Worm (Caenorhabditis elegans) whole organism, L1 larva: ENCODE data around the gene R11G1.1.
A peak's percentile ranks its signal among the peaks of the same experiment; 100 is the strongest.

Experiments
- C04F5.9 ChIP-seq: sonication (generic microtip); optimal IDR thresholded peaks from 2 replicates; lab custom pipeline; 2016; ENCODE audit warnings: missing genetic modification characterization, missing compliant biosample characterization
- C16A3.4 ChIP-seq: fragments of 150-350 bp; optimal IDR thresholded peaks from 2 replicates; lab custom pipeline; 2014; ENCODE audit warnings: missing biosample characterization, missing genetic modification characterization
- C34B4.2 ChIP-seq: sonication (generic microtip); optimal IDR thresholded peaks from 2 replicates; lab custom pipeline; 2017; ENCODE audit warnings: mild to moderate bottlenecking, missing genetic modification characterization, missing compliant biosample characterization
- F16B12.6 ChIP-seq: fragments of 150-350 bp; optimal IDR thresholded peaks from 2 replicates; lab custom pipeline; 2014; ENCODE audit warnings: missing biosample characterization, missing genetic modification characterization
- ama-1 ChIP-seq: fragments of 150-350 bp; optimal IDR thresholded peaks from 2 replicates; lab custom pipeline; 2014
- ceh-82 ChIP-seq, 3 experiments: fragments of 150-350 bp in 1 of 3; sonication (generic microtip) in 2 of 3; optimal IDR thresholded peaks; 2 replicates each; lab custom pipeline; 2014 to 2017; ENCODE audit warnings: missing biosample characterization in 3 of 3, missing genetic modification characterization in 3 of 3
- ceh-88 ChIP-seq: fragments of 200-800 bp; sonication (Bioruptor generic); IDR thresholded peaks from 2 replicates; pipeline ENCODE4 v1.3.6; 2022; ENCODE audit warnings: missing genetic modification characterization, missing compliant biosample characterization
- ces-1 ChIP-seq: fragments of 150-350 bp; optimal IDR thresholded peaks from 2 replicates; lab custom pipeline; 2014; ENCODE audit warnings: missing biosample characterization, missing genetic modification reagents, missing genetic modification characterization
- dpl-1 ChIP-seq, 3 experiments: fragments of 150-350 bp in 2 of 3; sonication (generic microtip) in 1 of 3; optimal IDR thresholded peaks; 2 replicates each; lab custom pipeline; 2014 to 2017; ENCODE audit warnings: missing biosample characterization in 3 of 3, missing genetic modification characterization in 3 of 3, missing genetic modification reagents in 3 of 3
- dsc-1 ChIP-seq: sonication (generic microtip); optimal IDR thresholded peaks from 2 replicates; lab custom pipeline; 2016; ENCODE audit warnings: mild to moderate bottlenecking, missing genetic modification characterization, missing compliant biosample characterization
- efl-1 ChIP-seq, 4 experiments: fragments of 150-350 bp; optimal IDR thresholded peaks in 3 of 4; peaks in 1 of 4; 1 replicate in 1 of 4; 2 replicates in 3 of 4; lab custom pipeline; 2014; ENCODE audit warnings: missing biosample characterization in 2 of 4, missing genetic modification characterization in 2 of 4, missing genetic modification reagents in 2 of 4
- efl-3 ChIP-seq: fragments of 200-800 bp; sonication (Bioruptor generic); optimal IDR thresholded peaks from 2 replicates; lab custom pipeline; 2018; ENCODE audit warnings: mild to moderate bottlenecking, missing genetic modification characterization, missing compliant biosample characterization
- egl-13 ChIP-seq: sonication (generic microtip); optimal IDR thresholded peaks from 2 replicates; lab custom pipeline; 2016; ENCODE audit warnings: missing genotype, missing genetic modification reagents, missing genetic modification characterization, missing compliant biosample characterization
- elt-2 ChIP-seq: sonication (generic microtip); optimal IDR thresholded peaks from 2 replicates; lab custom pipeline; 2016; ENCODE audit warnings: missing genetic modification characterization, mild to moderate bottlenecking, inconsistent platforms, missing compliant biosample characterization, missing genetic modification reagents
- fkh-8 ChIP-seq: sonication (generic microtip); optimal IDR thresholded peaks from 2 replicates; lab custom pipeline; 2016; ENCODE audit warnings: mild to moderate bottlenecking, missing genetic modification characterization, missing compliant biosample characterization
- hlh-17 ChIP-seq: fragments of 200-800 bp; sonication (Bioruptor generic); optimal IDR thresholded peaks from 2 replicates; lab custom pipeline; 2018; ENCODE audit warnings: missing genetic modification characterization, mild to moderate bottlenecking, missing compliant biosample characterization, moderate library complexity, borderline replicate concordance
- hlh-4 ChIP-seq: sonication (generic microtip); optimal IDR thresholded peaks from 2 replicates; lab custom pipeline; 2016; ENCODE audit warnings: mild to moderate bottlenecking, missing genetic modification characterization, missing compliant biosample characterization
- hpl-2 ChIP-seq: fragments of 150-350 bp; optimal IDR thresholded peaks from 2 replicates; lab custom pipeline; 2014; ENCODE audit warnings: missing biosample characterization, missing genetic modification reagents, missing genetic modification characterization
- lin-13 ChIP-seq: fragments of 150-350 bp; optimal IDR thresholded peaks from 2 replicates; lab custom pipeline; 2014; ENCODE audit warnings: missing biosample characterization, missing genetic modification reagents, missing genetic modification characterization
- lin-35 ChIP-seq, 2 experiments: fragments of 150-350 bp; optimal IDR thresholded peaks; 2 replicates each; lab custom pipeline; 2014; ENCODE audit warnings: missing biosample characterization in 2 of 2, missing genetic modification characterization in 2 of 2, missing genetic modification reagents in 2 of 2
- mep-1 ChIP-seq: fragments of 150-350 bp; optimal IDR thresholded peaks from 2 replicates; lab custom pipeline; 2014; ENCODE audit warnings: missing biosample characterization, missing genetic modification characterization
- nhr-11 ChIP-seq: fragments of 150-350 bp; optimal IDR thresholded peaks from 2 replicates; lab custom pipeline; 2014; ENCODE audit warnings: missing biosample characterization, missing genetic modification characterization
- nhr-12 ChIP-seq: sonication (generic microtip); optimal IDR thresholded peaks from 2 replicates; lab custom pipeline; 2017; ENCODE audit warnings: missing biosample characterization, missing genetic modification characterization
- nhr-19 ChIP-seq: fragments of 200-800 bp; sonication (Bioruptor generic); conservative IDR thresholded peaks from 2 replicates; pipeline ENCODE4 v1.3.6; 2022; ENCODE audit warnings: missing genetic modification characterization, missing compliant biosample characterization
- nhr-20 ChIP-seq: sonication (generic microtip); optimal IDR thresholded peaks from 2 replicates; lab custom pipeline; 2016; ENCODE audit warnings: mild to moderate bottlenecking, missing genetic modification characterization, missing compliant biosample characterization
- nhr-77 ChIP-seq: fragments of 150-350 bp; optimal IDR thresholded peaks from 2 replicates; lab custom pipeline; 2014; ENCODE audit warnings: missing biosample characterization, missing genetic modification characterization
- nhr-84 ChIP-seq: sonication (generic microtip); optimal IDR thresholded peaks from 2 replicates; lab custom pipeline; 2017; ENCODE audit warnings: missing biosample characterization, missing genetic modification characterization
- nhr-85 ChIP-seq: sonication (generic microtip); peaks from one replicate; lab custom pipeline; 2016; ENCODE audit warnings: missing genetic modification characterization, inconsistent platforms, missing compliant biosample characterization
- nhr-90 ChIP-seq: sonication (generic microtip); optimal IDR thresholded peaks from 2 replicates; lab custom pipeline; 2016; ENCODE audit warnings: mild to moderate bottlenecking, missing genetic modification characterization, missing compliant biosample characterization; ENCODE audit not compliant: poor library complexity
- pag-3 ChIP-seq: sonication (generic microtip); optimal IDR thresholded peaks from 2 replicates; lab custom pipeline; 2017; ENCODE audit warnings: missing genetic modification characterization, mild to moderate bottlenecking, missing compliant biosample characterization, antibody characterized with exemption, borderline replicate concordance; ENCODE audit not compliant: insufficient read depth
- pax-3 ChIP-seq: fragments of 200-800 bp; sonication (Bioruptor generic); optimal IDR thresholded peaks from 2 replicates; lab custom pipeline; 2018; ENCODE audit warnings: mild to moderate bottlenecking, missing genetic modification characterization, moderate library complexity, missing compliant biosample characterization
- pqm-1 ChIP-seq: sonication (generic microtip); optimal IDR thresholded peaks from 3 replicates; lab custom pipeline; 2017; ENCODE audit warnings: missing biosample characterization, missing genetic modification characterization
- snu-23 ChIP-seq: sonication (generic microtip); optimal IDR thresholded peaks from 2 replicates; lab custom pipeline; 2016; ENCODE audit warnings: missing genetic modification characterization, missing compliant biosample characterization
- sup-37 ChIP-seq: fragments of 200-800 bp; sonication (Bioruptor generic); optimal IDR thresholded peaks from 2 replicates; lab custom pipeline; 2018; ENCODE audit warnings: mild to moderate bottlenecking, missing genetic modification characterization, missing compliant biosample characterization
- swsn-7 ChIP-seq: sonication (generic microtip); optimal IDR thresholded peaks from 2 replicates; lab custom pipeline; 2016; ENCODE audit warnings: missing genetic modification characterization, missing compliant biosample characterization
- tlp-1 ChIP-seq: fragments of 150-350 bp; optimal IDR thresholded peaks from 2 replicates; lab custom pipeline; 2014; ENCODE audit warnings: missing biosample characterization, missing genetic modification characterization
- unc-62 ChIP-seq: fragments of 150-350 bp; optimal IDR thresholded peaks from 2 replicates; lab custom pipeline; 2014; ENCODE audit warnings: missing biosample characterization, missing genetic modification reagents, missing genetic modification characterization
- unc-86 ChIP-seq: sonication (generic microtip); optimal IDR thresholded peaks from 2 replicates; lab custom pipeline; 2016; ENCODE audit warnings: missing genetic modification characterization, missing compliant biosample characterization
- unc-98 ChIP-seq: fragments of 200-800 bp; sonication (Bioruptor generic); IDR thresholded peaks from 2 replicates; pipeline ENCODE4 v1.3.6; 2022; ENCODE audit warnings: missing genetic modification characterization, missing compliant biosample characterization
- zag-1 ChIP-seq: fragments of 150-350 bp; optimal IDR thresholded peaks from 2 replicates; lab custom pipeline; 2014; ENCODE audit warnings: missing biosample characterization, missing genetic modification characterization

Gene R11G1.1

DNA sequence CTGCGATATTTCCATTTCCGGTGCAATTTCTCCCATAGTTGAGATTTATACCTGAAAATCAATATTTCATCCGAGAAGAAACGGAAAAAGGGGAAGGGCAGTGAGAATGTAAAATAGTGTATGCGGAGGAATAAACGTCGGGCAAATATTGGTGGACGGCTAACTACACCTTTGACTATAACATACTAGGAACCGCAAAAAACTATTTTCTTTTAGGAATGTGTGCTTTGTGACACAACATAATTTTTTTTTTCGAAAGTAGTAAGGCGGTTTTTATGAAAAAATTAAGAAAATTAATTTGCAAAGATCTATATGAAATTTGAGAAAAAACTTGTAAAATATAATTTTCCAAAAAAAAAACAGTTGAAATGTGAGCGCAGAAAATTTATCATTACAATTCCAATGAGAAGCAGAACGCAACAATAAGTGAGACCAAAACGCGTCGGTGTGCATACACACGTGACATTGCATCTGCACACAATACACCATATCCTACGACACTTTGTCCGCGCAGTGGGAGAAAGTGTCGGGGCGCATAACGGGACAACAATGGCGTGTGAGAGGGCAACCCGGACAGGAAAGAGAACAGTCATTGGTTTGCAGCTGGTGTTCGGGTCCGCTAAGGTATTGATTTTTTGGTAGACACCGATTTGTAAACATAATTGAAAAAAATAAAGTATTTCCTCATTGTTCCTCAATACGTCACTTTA lies 9.0 kb upstream of the R11G1.1 start, which contains the start of the genes sax-1 and R11G1.2 (continued):
- TF ChIP-seq ceh-88 (GFP tag; lab: Robert Waterston, UW) (peak; percentile 15; the same call in 1 of the 2 replicates), ceh-82 (tag; optimal IDR thresholded peaks at IDR 0.05; lab: Kevin White, UChicago) (peak in 2 of 3 experiments; percentile 1 to 53), nhr-19 (GFP tag; lab: Robert Waterston, UW) (peak; percentile 42; the same call in 1 of the 2 replicates), tlp-1 (no peak), nhr-20 (tag; lab: Kevin White, UChicago) (peak; percentile 62), efl-3 (GFP tag; lab: Kevin White, UChicago) (no peak), nhr-90 (tag; lab: Kevin White, UChicago) (peak; percentile 43), sup-37 (GFP tag; lab: Kevin White, UChicago) (no peak), unc-86 (peak; percentile 30), elt-2 (tag; lab: Kevin White, UChicago) (peak; percentile 6), lin-13 (GFP tag; lab: Kevin White, UChicago) (peak; percentile 24), pqm-1 (tag; lab: Kevin White, UChicago) (no peak), F16B12.6 (peak; percentile 89), dsc-1 (tag; lab: Kevin White, UChicago) (peak; percentile 27), mep-1 (tag; lab: Kevin White, UChicago) (peak; percentile 80), zag-1 (tag; lab: Kevin White, UChicago) (no peak), fkh-8 (peak; percentile 27), C04F5.9 (tag; lab: Kevin White, UChicago) (no peak), pax-3 (tag; lab: Kevin White, UChicago) (no peak), swsn-7 (tag; lab: Kevin White, UChicago) (peak; percentile 60), dpl-1 (GFP tag; optimal IDR thresholded peaks at IDR 0.05; lab: Kevin White, UChicago) (peak in 2 of 3 experiments; percentile 35 to 43), lin-35 (GFP tag; optimal IDR thresholded peaks at IDR 0.05; lab: Kevin White, UChicago) (peak; percentile 36 to 67), hpl-2 (GFP tag; lab: Kevin White, UChicago) (no peak)

DNA sequence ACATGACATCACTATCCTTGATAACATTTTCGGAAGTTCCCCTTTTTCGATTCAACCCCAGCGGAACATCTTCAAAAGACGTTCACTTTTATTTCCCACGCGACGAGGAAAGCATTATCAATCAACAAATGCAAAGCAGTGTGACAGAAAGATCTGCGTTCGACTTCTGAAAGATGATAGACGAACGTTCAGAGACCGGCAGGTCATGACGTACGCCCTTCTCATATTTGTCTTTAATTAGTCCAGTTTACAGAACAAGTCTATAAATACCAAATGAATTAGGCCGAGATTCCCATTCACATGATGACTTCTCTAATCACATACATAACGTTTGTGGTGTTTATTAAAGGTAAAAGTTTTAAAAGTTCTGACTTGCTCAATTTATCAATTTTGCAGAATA lies 4.7 kb upstream of the R11G1.1 start, which contains the start of gene R11G1.11:
TSS of gene R11G1.11 (plus strand) at position 301 of the 400 bp plus-strand sequence.
- TF ChIP-seq nhr-20 (tag; lab: Kevin White, UChicago) (no peak), C04F5.9 (tag; lab: Kevin White, UChicago) (no peak), nhr-12 (tag; lab: Kevin White, UChicago) (no peak), lin-35 (GFP tag; optimal IDR thresholded peaks at IDR 0.05; lab: Kevin White, UChicago) (no peak), nhr-85 (tag; lab: Kevin White, UChicago) (no peak), ama-1 (no peak), ces-1 (GFP tag; lab: Kevin White, UChicago) (no peak), C16A3.4 (tag; lab: Kevin White, UChicago) (no peak), sup-37 (GFP tag; lab: Kevin White, UChicago) (no peak), unc-62 (GFP tag; lab: Kevin White, UChicago) (no peak), snu-23 (GFP tag; lab: Kevin White, UChicago) (no peak), lin-13 (GFP tag; lab: Kevin White, UChicago) (no peak), hlh-17 (no peak), fkh-8 (no peak), mep-1 (tag; lab: Kevin White, UChicago) (no peak), efl-1 (optimal IDR thresholded peaks at IDR 0.05; lab: Kevin White, UChicago) (no peak), efl-1 (GFP tag; optimal IDR thresholded peaks at IDR 0.05 in 1 of 2; lab: Kevin White, UChicago) (no peak), pag-3 (tag; lab: Kevin White, UChicago) (no peak), egl-13 (no peak), unc-98 (no peak)
- TF ChIP-seq, all 84 proteins: peak for 0

DNA sequence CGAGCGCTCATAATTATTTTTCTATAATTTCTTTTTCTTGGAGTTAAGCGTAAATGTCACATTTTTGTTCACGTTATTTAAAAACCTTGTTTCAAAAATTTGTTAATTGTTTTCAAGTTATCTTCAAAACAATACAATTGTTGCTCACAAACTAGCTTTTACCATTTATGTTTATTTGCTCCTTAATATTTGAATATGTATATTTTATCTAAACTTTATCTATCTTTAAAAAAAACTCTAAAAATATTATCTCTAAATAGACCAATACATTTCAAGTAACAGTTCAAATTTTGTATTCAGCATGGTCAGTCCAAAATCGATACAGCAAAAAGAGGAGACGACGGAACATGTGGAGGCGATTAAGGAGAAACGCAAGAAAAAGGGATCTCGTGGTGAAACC lies 3.3 kb upstream of the R11G1.1 start, which contains the start of gene R11G1.7:
TSS of gene R11G1.7 (plus strand) at position 301 of the 400 bp plus-strand sequence.
- TF ChIP-seq nhr-77 (tag; lab: Kevin White, UChicago) (no peak), hlh-4 (tag; lab: Kevin White, UChicago) (no peak), nhr-11 (tag; lab: Kevin White, UChicago) (no peak), nhr-84 (tag; lab: Kevin White, UChicago) (no peak), C16A3.4 (tag; lab: Kevin White, UChicago) (no peak), fkh-8 (no peak), nhr-19 (GFP tag; lab: Robert Waterston, UW) (no peak), C34B4.2 (no peak)
